Worm (Caenorhabditis elegans): ENCODE results near the gene pde-2.

- no peak for TF ChIP-seq bed-1 (GFP tag; IDR thresholded peaks at IDR 0.05)
- no peak for TF ChIP-seq cebp-1 (GFP tag; IDR thresholded peaks at IDR 0.05)
- TF ChIP-seq cebp-1 (tag; optimal IDR thresholded peaks at IDR 0.05), result no peak
- no peak for TF ChIP-seq dpl-1 (GFP tag; optimal IDR thresholded peaks at IDR 0.05)
- no peak for TF ChIP-seq lin-35 (GFP tag; optimal IDR thresholded peaks at IDR 0.05)
- no peak for TF ChIP-seq F23B12.7 (tag; optimal IDR thresholded peaks at IDR 0.05; ENCODE audit: insufficient read depth)
- TF ChIP-seq lsl-1 (GFP tag; optimal IDR thresholded peaks at IDR 0.05), result no peak
Observed at ce11 chrIII:8984412-8984811, 2.7 kb upstream of the pde-2 start.

Measured in whole organism, young adult.